Fruit fly (Drosophila melanogaster) whole organism, prepupa: Measurements from ENCODE around the gene Or83a.

Experiments
- CG10631 ChIP-seq: fragments of 200-800 bp; sonication (Bioruptor generic); optimal IDR thresholded peaks from 2 replicates; lab custom pipeline; 2016; ENCODE audit warnings: missing biosample characterization, missing genetic modification characterization
- CG10669 ChIP-seq: fragments of 200-800 bp; sonication (Bioruptor generic); optimal IDR thresholded peaks from 3 replicates; lab custom pipeline; 2018; ENCODE audit warnings: missing biosample characterization, mild to moderate bottlenecking, missing genetic modification characterization, moderate library complexity
- CG11762 ChIP-seq: fragments of 200-800 bp; sonication (Bioruptor generic); optimal IDR thresholded peaks from 3 replicates; lab custom pipeline; 2016; ENCODE audit warnings: missing biosample characterization, missing genetic modification characterization; ENCODE audit not compliant: insufficient read depth
- CG11902 ChIP-seq: fragments of 200-800 bp; sonication (Bioruptor generic); optimal IDR thresholded peaks from 3 replicates; lab custom pipeline; 2016; ENCODE audit warnings: missing biosample characterization, missing genetic modification characterization
- CG1621 ChIP-seq: fragments of 200-800 bp; sonication (Bioruptor generic); optimal IDR thresholded peaks from 3 replicates; lab custom pipeline; 2018; ENCODE audit warnings: missing biosample characterization, mild to moderate bottlenecking, missing genetic modification characterization
- CG16779 ChIP-seq: fragments of 200-800 bp; sonication (Bioruptor generic); optimal IDR thresholded peaks from 3 replicates; lab custom pipeline; 2017; ENCODE audit warnings: missing biosample characterization, mild to moderate bottlenecking, missing genetic modification characterization
- CG31627 ChIP-seq: fragments of 200-800 bp; sonication (Bioruptor generic); optimal IDR thresholded peaks from 3 replicates; lab custom pipeline; 2016; ENCODE audit warnings: missing biosample characterization, missing genetic modification characterization
- CG34406 ChIP-seq: fragments of 200-800 bp; sonication (Bioruptor generic); optimal IDR thresholded peaks from 3 replicates; lab custom pipeline; 2016; ENCODE audit warnings: missing biosample characterization, missing genetic modification characterization
- CG3919 ChIP-seq: fragments of 200-800 bp; sonication (Bioruptor generic); optimal IDR thresholded peaks from 3 replicates; lab custom pipeline; 2016; ENCODE audit warnings: missing biosample characterization, missing genetic modification characterization
- CG6163 ChIP-seq: fragments of 200-800 bp; sonication (Bioruptor generic); IDR thresholded peaks from 3 replicates; pipeline ENCODE4 v1.3.6; 2022; ENCODE audit warnings: missing biosample characterization, missing genetic modification characterization
- CG6276 ChIP-seq: fragments of 200-800 bp; sonication (Bioruptor generic); optimal IDR thresholded peaks from 2 replicates; lab custom pipeline; 2017; ENCODE audit warnings: missing biosample characterization, mild to moderate bottlenecking, missing genetic modification characterization
- CG6808 ChIP-seq: fragments of 200-800 bp; sonication (Bioruptor generic); optimal IDR thresholded peaks from 3 replicates; lab custom pipeline; 2017; ENCODE audit warnings: missing biosample characterization, missing genetic modification characterization, mild to moderate bottlenecking, moderate library complexity, missing genetic modification reagents
- CG7368 ChIP-seq: fragments of 200-800 bp; sonication (Bioruptor generic); optimal IDR thresholded peaks from 3 replicates; lab custom pipeline; 2016; ENCODE audit warnings: missing biosample characterization, missing genetic modification characterization
- CG8119 ChIP-seq: fragments of 200-800 bp; sonication (Bioruptor generic); IDR thresholded peaks from 3 replicates; pipeline ENCODE4 v1.3.6; 2022; ENCODE audit warnings: missing biosample characterization, missing genetic modification characterization
- CG8632 ChIP-seq: fragments of 200-800 bp; sonication (Bioruptor generic); optimal IDR thresholded peaks from 3 replicates; lab custom pipeline; 2016; ENCODE audit warnings: missing biosample characterization, missing genetic modification characterization
- CG9139 ChIP-seq: fragments of 200-800 bp; sonication (Bioruptor generic); optimal IDR thresholded peaks from 3 replicates; lab custom pipeline; 2017; ENCODE audit warnings: missing biosample characterization, mild to moderate bottlenecking, missing genetic modification characterization
- Eip75B ChIP-seq: fragments of 200-800 bp; sonication (Bioruptor generic); optimal IDR thresholded peaks from 3 replicates; lab custom pipeline; 2016; ENCODE audit warnings: missing biosample characterization, missing genetic modification characterization
- Eip78C ChIP-seq: fragments of 200-800 bp; sonication (Bioruptor generic); peaks from one replicate; lab custom pipeline; 2016; ENCODE audit warnings: missing biosample characterization, missing genetic modification characterization
- Eip93F ChIP-seq: fragments of 200-800 bp; sonication (Bioruptor generic); optimal IDR thresholded peaks from 2 replicates; lab custom pipeline; 2016; ENCODE audit warnings: missing biosample characterization, mild to moderate bottlenecking, missing genetic modification characterization
- Hr38 ChIP-seq: sonication (Bioruptor generic); optimal IDR thresholded peaks from 2 replicates; lab custom pipeline; 2016; ENCODE audit warnings: missing biosample characterization, missing genetic modification characterization
- Met ChIP-seq: fragments of 200-800 bp; sonication (Bioruptor generic); optimal IDR thresholded peaks from 3 replicates; lab custom pipeline; 2016; ENCODE audit warnings: missing biosample characterization, missing genetic modification characterization
- OdsH ChIP-seq: fragments of 200-800 bp; sonication (Bioruptor generic); optimal IDR thresholded peaks from 3 replicates; lab custom pipeline; 2016; ENCODE audit warnings: missing biosample characterization, missing genetic modification characterization
- Smox ChIP-seq: fragments of 200-800 bp; sonication (Bioruptor generic); optimal IDR thresholded peaks from 3 replicates; lab custom pipeline; 2016; ENCODE audit warnings: missing biosample characterization, missing genetic modification characterization
- Sox102F ChIP-seq: fragments of 200-800 bp; sonication (Bioruptor generic); optimal IDR thresholded peaks from 2 replicates; lab custom pipeline; 2016; ENCODE audit warnings: missing biosample characterization, mild to moderate bottlenecking, missing genetic modification characterization
- Sox14 ChIP-seq: fragments of 200-800 bp; sonication (Bioruptor generic); optimal IDR thresholded peaks from 3 replicates; lab custom pipeline; 2016; ENCODE audit warnings: missing biosample characterization, missing genetic modification characterization
- Sox15 ChIP-seq: fragments of 200-800 bp; sonication (Bioruptor generic); optimal IDR thresholded peaks from 3 replicates; lab custom pipeline; 2016; ENCODE audit warnings: missing biosample characterization, missing genetic modification characterization
- achi ChIP-seq: fragments of 200-800 bp; sonication (Bioruptor generic); optimal IDR thresholded peaks from 3 replicates; lab custom pipeline; 2016; ENCODE audit warnings: missing biosample characterization, missing genetic modification characterization
- dsx ChIP-seq: fragments of 200-800 bp; optimal IDR thresholded peaks from 3 replicates; lab custom pipeline; 2019; ENCODE audit warnings: missing biosample characterization, mild to moderate bottlenecking, missing genetic modification characterization, moderate library complexity; ENCODE audit not compliant: poor library complexity, severe bottlenecking
- fd85E ChIP-seq: fragments of 200-800 bp; sonication (Bioruptor generic); optimal IDR thresholded peaks from 3 replicates; lab custom pipeline; 2016; ENCODE audit warnings: missing biosample characterization, missing genetic modification characterization
- fkh ChIP-seq: fragments of 200-800 bp; sonication (Bioruptor generic); optimal IDR thresholded peaks from 3 replicates; lab custom pipeline; 2017; ENCODE audit warnings: missing biosample characterization, mild to moderate bottlenecking, missing genetic modification characterization, moderate library complexity
- lz ChIP-seq: fragments of 200-800 bp; sonication (Bioruptor generic); optimal IDR thresholded peaks from 3 replicates; lab custom pipeline; 2016; ENCODE audit warnings: missing biosample characterization, missing genetic modification characterization
- net ChIP-seq: fragments of 200-800 bp; sonication (Bioruptor generic); optimal IDR thresholded peaks from 3 replicates; lab custom pipeline; 2016; ENCODE audit warnings: missing biosample characterization, missing genetic modification characterization
- pdm3 ChIP-seq: fragments of 200-800 bp; sonication (Bioruptor generic); optimal IDR thresholded peaks from 3 replicates; lab custom pipeline; 2016; ENCODE audit warnings: missing biosample characterization, missing genetic modification characterization
- spab ChIP-seq: fragments of 200-800 bp; sonication (Bioruptor generic); optimal IDR thresholded peaks from 2 replicates; lab custom pipeline; 2017; ENCODE audit warnings: missing biosample characterization, mild to moderate bottlenecking, missing genetic modification characterization, missing genetic modification reagents
- ss ChIP-seq, 2 experiments: fragments of 200-800 bp; sonication (Bioruptor generic); optimal IDR thresholded peaks; 2 replicates in 1 of 2; 3 replicates in 1 of 2; lab custom pipeline; 2017 to 2018; ENCODE audit warnings: mild to moderate bottlenecking in 2 of 2, missing biosample characterization in 2 of 2, missing genetic modification characterization in 2 of 2, moderate library complexity in 1 of 2
- svp ChIP-seq: fragments of 200-800 bp; sonication (Bioruptor generic); peaks from one replicate; lab custom pipeline; 2016; ENCODE audit warnings: missing biosample characterization, missing genetic modification characterization
- topi ChIP-seq: fragments of 200-800 bp; sonication (Bioruptor generic); optimal IDR thresholded peaks from 3 replicates; lab custom pipeline; 2016; ENCODE audit warnings: missing biosample characterization, missing genetic modification characterization

Gene Or83a

dm6 chr3R:5387564-5387963, 11.4 kb downstream of the Or83a start, which contains the start of gene CG14668:
CG14668 (minus strand) TSS chr3R:5387664.
- TF ChIP-seq Smox (no peak), achi (GFP tag; lab: Kevin White, UChicago) (no peak), CG6276 (GFP tag; lab: Kevin White, UChicago) (no peak), CG8119 (GFP tag; lab: Robert Waterston, UW) (no peak), OdsH (GFP tag; lab: Kevin White, UChicago) (no peak), CG11902 (GFP tag; lab: Kevin White, UChicago) (no peak), Sox102F (no peak), CG34406 (GFP tag; lab: Kevin White, UChicago) (no peak), Met (GFP tag; lab: Kevin White, UChicago) (no peak), CG31627 (GFP tag; lab: Kevin White, UChicago) (no peak), CG6163 (GFP tag; lab: Robert Waterston, UW) (no peak)
- TF ChIP-seq, all 60 proteins: peak for 0

- TF ChIP-seq Eip75B (GFP tag; lab: Kevin White, UChicago), result peak; percentile 39
- TF ChIP-seq ss (GFP tag; optimal IDR thresholded peaks at IDR 0.05; lab: Kevin White, UChicago), result peak; percentile 16 to 37
- no peak for TF ChIP-seq net (GFP tag; lab: Kevin White, UChicago)
- no peak for TF ChIP-seq topi (GFP tag; lab: Kevin White, UChicago)
- TF ChIP-seq Eip78C (GFP tag; lab: Kevin White, UChicago), result peak; percentile 78
- TF ChIP-seq pdm3 (GFP tag; lab: Kevin White, UChicago), result peak; percentile 25
- TF ChIP-seq CG6808 (GFP tag; lab: Kevin White, UChicago), result peak; percentile 43
Measured at dm6 chr3R:5385761-5386160, 13.2 kb downstream of the Or83a start.

- TF ChIP-seq CG11762 (GFP tag; lab: Kevin White, UChicago), result no peak
- TF ChIP-seq dsx, result no peak
- no peak for TF ChIP-seq svp (GFP tag; lab: Kevin White, UChicago)
- TF ChIP-seq Sox14 (GFP tag; lab: Kevin White, UChicago), result no peak
- TF ChIP-seq CG7368 (GFP tag; lab: Kevin White, UChicago), result no peak
- no peak for TF ChIP-seq Sox15
- TF ChIP-seq fkh (GFP tag; lab: Kevin White, UChicago), result no peak
- TF ChIP-seq Eip93F (GFP tag; lab: Kevin White, UChicago), result no peak
- no peak for TF ChIP-seq CG6808 (GFP tag; lab: Kevin White, UChicago)
- no peak for TF ChIP-seq Hr38 (GFP tag; lab: Kevin White, UChicago)
- TF ChIP-seq spab, result no peak
- no peak for TF ChIP-seq net (GFP tag; lab: Kevin White, UChicago)
- TF ChIP-seq CG1621 (tag; lab: Kevin White, UChicago), result no peak
- no peak for TF ChIP-seq CG8119 (GFP tag; lab: Robert Waterston, UW)
- TF ChIP-seq CG6163 (GFP tag; lab: Robert Waterston, UW), result no peak
- no peak for TF ChIP-seq Eip78C (GFP tag; lab: Kevin White, UChicago)
- TF ChIP-seq Sox102F, result no peak
- no peak for TF ChIP-seq fd85E (GFP tag; lab: Kevin White, UChicago)
- no peak for TF ChIP-seq CG3919
- TF ChIP-seq CG8632 (GFP tag; lab: Kevin White, UChicago), result no peak
- TF ChIP-seq, all 60 proteins: peak for 0
Measured at dm6 chr3R:5376612-5377011, 22.4 kb downstream of the Or83a start, which contains the start of gene 7B2. 7B2 (plus strand) TSS chr3R:5376780.

- no peak for TF ChIP-seq CG10669 (GFP tag; lab: Kevin White, UChicago)
- TF ChIP-seq spab, result no peak
- no peak for TF ChIP-seq CG11762 (GFP tag; lab: Kevin White, UChicago)
- TF ChIP-seq CG9139 (GFP tag; lab: Kevin White, UChicago), result no peak
- no peak for TF ChIP-seq Eip78C (GFP tag; lab: Kevin White, UChicago)
- TF ChIP-seq fkh (GFP tag; lab: Kevin White, UChicago), result peak; percentile 90
- TF ChIP-seq CG7368 (GFP tag; lab: Kevin White, UChicago), result no peak
- TF ChIP-seq Sox102F, result no peak
- no peak for TF ChIP-seq Eip93F (GFP tag; lab: Kevin White, UChicago)
- TF ChIP-seq CG10631 (GFP tag; lab: Kevin White, UChicago), result no peak
- TF ChIP-seq pdm3 (GFP tag; lab: Kevin White, UChicago), result no peak
- TF ChIP-seq CG8119 (GFP tag; lab: Robert Waterston, UW), result no peak
- no peak for TF ChIP-seq CG3919
- TF ChIP-seq CG11902 (GFP tag; lab: Kevin White, UChicago), result no peak
- TF ChIP-seq lz (GFP tag; lab: Kevin White, UChicago), result peak; percentile 5
- TF ChIP-seq CG16779 (tag; lab: Kevin White, UChicago), result no peak
Measured at dm6 chr3R:5374720-5375119, 24.3 kb downstream of the Or83a start, which contains the start of the genes hd and CG14667. hd (minus strand) TSS chr3R:5374962. CG14667 (plus strand) TSS chr3R:5375022.
